Worm (Caenorhabditis elegans): ENCODE results near the gene T14B4.1.

The T14B4.1 gene

DNA sequence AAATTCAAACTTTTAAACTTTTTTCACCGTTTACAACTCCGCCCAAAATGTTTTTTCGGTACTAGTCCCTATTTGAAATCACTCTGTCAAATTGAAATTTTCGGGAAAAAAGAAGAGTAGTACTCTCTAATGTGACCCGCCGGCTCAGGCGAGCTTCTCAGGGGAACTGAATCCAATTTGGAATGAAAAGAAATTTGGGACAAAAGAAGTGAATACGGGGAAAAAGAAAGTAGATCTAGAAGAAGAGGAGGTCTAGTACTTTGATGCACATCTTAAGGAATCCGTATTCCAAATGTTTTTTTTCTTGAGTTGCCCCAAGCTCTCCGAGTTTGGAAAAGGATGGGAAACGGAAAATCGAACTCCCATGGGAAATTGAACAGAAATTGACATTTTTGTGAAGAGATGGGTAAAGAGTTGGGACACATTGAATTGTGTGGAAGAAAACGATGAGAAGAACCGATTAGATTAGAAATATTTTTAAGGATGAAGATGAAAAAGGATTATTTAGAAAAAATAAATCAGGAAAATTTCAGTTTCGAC, 30.1 kb upstream of the T14B4.1 start:
- TF ChIP-seq tbx-37 (GFP tag; conservative IDR thresholded peaks at IDR 0.05) (no peak), hnd-1 (tag; optimal IDR thresholded peaks at IDR 0.05) (no peak), tra-4 (tag; optimal IDR thresholded peaks at IDR 0.05) (no peak), hmg-4 (GFP tag; optimal IDR thresholded peaks at IDR 0.05) (no peak), scrt-1 (GFP tag; IDR thresholded peaks at IDR 0.05) (no peak), aly-1 (tag; optimal IDR thresholded peaks at IDR 0.05) (no peak), hmbx-1 (tag; optimal IDR thresholded peaks at IDR 0.05) (no peak), ama-1 (optimal IDR thresholded peaks at IDR 0.05) (no peak), sea-1 (GFP tag; conservative IDR thresholded peaks at IDR 0.05) (no peak), F13C5.2 (tag; optimal IDR thresholded peaks at IDR 0.05) (no peak)

DNA sequence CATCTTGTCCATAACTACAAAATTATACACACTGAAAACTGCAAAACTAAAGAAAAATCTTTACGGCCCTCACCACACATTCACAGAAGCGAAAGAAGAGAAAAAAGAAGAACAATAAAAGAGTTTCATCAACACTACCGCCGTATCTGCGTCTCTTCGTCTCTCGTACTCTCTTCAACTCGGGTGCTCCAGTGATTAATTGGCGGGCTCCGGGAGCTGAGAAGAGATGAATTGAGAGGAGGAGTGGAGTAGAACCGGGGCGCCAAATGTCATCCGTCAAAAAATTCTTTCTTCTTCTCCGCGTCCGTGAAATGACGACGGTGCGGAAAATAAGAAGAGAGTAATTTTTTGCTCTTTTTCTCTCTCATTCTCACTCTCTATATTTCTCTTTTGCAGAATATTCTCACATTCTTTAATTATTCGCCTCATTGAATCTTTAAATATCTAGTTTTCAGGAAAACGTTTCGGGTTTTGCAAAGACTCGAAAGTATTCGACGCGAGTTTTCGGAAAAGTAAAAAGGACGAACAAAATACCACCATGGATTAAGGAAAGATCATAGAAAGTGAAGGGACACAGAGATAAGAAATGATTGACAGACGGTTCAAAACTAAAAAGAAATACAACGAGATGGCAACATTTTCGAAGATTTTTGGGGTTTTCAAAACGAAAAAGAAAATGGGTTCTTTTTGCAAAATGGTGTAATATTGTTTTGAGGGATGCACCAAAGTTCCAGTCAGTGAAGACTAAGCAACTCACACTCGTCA, 29.0 kb upstream of the T14B4.1 start:
- no peak for TF ChIP-seq sea-1 (GFP tag; conservative IDR thresholded peaks at IDR 0.05)
- no peak for TF ChIP-seq pes-1 (GFP tag; IDR thresholded peaks at IDR 0.05)
- TF ChIP-seq tra-4 (tag; optimal IDR thresholded peaks at IDR 0.05), result no peak
- TF ChIP-seq flt-1 (GFP tag; IDR thresholded peaks at IDR 0.05), result no peak
- TF ChIP-seq ceh-13 (GFP tag; optimal IDR thresholded peaks at IDR 0.05), result no peak
- TF ChIP-seq tbx-11 (GFP tag; IDR thresholded peaks at IDR 0.05), result no peak
- TF ChIP-seq scrt-1 (GFP tag; IDR thresholded peaks at IDR 0.05), result no peak
- TF ChIP-seq hmbx-1 (tag; optimal IDR thresholded peaks at IDR 0.05), result no peak

DNA sequence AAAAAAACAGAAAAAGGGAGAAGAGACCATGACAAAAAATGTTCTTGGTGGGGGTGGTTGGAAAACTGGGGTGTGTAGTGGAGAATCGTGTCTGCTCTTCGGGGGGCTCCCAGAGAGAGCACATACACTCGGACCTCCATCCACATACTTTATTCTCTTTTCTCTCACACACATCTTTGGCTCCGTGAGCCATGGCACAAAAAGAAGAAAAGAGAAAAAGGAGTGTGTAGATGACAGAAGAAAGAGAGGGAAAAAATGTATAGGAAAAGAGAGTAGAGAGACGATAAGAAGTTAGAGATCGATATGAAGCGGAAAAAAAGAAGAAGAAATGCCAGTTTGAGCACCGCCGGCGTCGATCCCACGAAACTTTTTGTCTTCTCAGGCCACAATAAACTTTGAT, 27.7 kb upstream of the T14B4.1 start:
- TF ChIP-seq hmg-4 (GFP tag; optimal IDR thresholded peaks at IDR 0.05) (no peak), F13C5.2 (tag; optimal IDR thresholded peaks at IDR 0.05) (no peak), flt-1 (GFP tag; IDR thresholded peaks at IDR 0.05) (no peak), tbx-37 (GFP tag; conservative IDR thresholded peaks at IDR 0.05) (no peak), ets-7 (tag; optimal IDR thresholded peaks at IDR 0.05) (no peak), tra-4 (tag; optimal IDR thresholded peaks at IDR 0.05) (no peak), ceh-36 (tag; optimal IDR thresholded peaks at IDR 0.05) (no peak), B0310.2 (tag; optimal IDR thresholded peaks at IDR 0.05) (no peak), pes-1 (GFP tag; IDR thresholded peaks at IDR 0.05) (no peak), scrt-1 (GFP tag; IDR thresholded peaks at IDR 0.05) (no peak)

DNA sequence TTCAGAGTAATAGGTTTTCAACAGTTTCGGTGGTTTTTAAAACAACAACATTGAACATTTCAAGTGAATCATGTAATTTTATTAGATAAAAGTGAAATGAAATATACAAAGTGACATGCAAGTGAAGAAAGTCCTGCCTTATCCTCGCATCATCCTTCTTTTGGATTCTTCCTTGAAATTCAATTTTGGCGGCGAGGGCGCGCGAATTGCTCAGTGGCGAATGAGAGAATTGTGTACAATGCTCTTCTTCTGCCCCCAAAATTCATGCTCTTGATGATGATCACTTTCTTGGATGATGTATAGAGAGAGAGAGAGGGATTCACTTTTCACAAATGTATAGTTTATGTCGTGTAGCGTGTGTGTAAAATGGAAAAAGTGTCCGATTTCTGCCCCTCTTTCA, 27.0 kb upstream of the T14B4.1 start:
- TF ChIP-seq ama-1 (optimal IDR thresholded peaks at IDR 0.05) (no peak), hmbx-1 (tag; optimal IDR thresholded peaks at IDR 0.05) (no peak), tbx-37 (GFP tag; conservative IDR thresholded peaks at IDR 0.05) (no peak), aly-1 (tag; optimal IDR thresholded peaks at IDR 0.05) (no peak), hmg-4 (GFP tag; optimal IDR thresholded peaks at IDR 0.05) (no peak), sea-1 (GFP tag; conservative IDR thresholded peaks at IDR 0.05) (no peak), ceh-13 (GFP tag; optimal IDR thresholded peaks at IDR 0.05) (no peak), ceh-36 (tag; optimal IDR thresholded peaks at IDR 0.05) (no peak)

DNA sequence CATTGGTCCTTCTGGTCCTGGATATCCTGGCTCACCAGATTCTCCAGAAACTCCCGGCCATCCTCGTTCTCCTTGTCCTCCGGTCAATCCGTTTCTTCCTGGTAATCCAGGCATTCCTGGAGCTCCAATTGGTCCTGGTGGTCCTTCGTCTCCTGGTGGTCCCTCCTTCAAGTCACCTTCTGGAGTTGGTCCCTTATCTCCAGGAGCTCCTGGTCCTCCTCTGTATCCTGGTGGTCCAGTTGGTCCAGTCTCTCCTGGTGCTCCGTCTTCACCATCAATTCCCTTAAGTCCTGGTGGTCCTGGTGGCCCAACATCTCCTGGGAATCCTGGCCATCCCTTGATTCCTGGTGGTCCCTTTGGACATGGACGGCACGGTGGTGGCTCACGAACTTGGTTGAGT, 26.1 kb upstream of the T14B4.1 start:
- TF ChIP-seq hnd-1 (tag; optimal IDR thresholded peaks at IDR 0.05) (no peak), ceh-36 (tag; optimal IDR thresholded peaks at IDR 0.05) (peak; percentile 9), aly-1 (tag; optimal IDR thresholded peaks at IDR 0.05) (peak; percentile 4)

DNA sequence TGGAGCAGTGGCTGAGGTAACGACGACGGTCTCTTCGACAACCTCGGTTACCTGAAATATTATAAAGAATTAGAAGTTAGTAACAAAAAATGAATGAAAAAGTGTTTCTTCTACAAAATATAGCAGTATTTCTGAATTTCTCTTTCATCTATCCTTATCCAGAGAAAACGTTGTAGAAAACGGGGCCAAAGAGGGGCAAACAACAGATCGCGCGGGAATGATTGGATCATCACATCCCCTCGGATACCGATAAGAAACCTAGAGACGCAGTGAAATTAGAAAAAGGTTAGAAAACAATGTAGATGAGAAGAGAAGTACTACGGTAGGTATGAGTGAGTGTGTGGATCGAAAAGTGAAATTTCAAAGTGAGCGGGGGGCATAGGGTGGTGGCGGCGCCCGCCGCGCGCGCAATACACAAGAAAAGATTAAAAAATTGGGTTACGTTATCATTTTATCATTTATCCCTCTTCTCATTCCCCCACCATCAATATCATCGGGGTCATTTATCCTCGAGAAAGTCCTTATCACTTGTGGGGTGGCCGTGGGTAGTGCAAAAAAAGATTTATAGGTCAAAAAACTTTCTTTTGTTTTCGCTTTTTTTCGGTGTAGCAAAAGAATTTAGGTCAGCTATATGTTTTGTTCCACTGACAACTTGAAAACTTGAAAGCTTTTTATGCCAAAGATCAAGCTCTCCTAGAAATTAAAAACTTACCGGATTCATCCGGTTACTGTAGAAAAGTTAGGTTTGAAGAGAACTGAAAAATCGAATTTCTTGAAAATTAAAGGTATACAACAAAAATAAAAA, 24.3 kb upstream of the T14B4.1 start, which contains the start of the genes dpy-10 and T14B4.19:
Gene dpy-10, minus strand, starts transcription at position 51 of the 805 bp plus-strand sequence.
Gene T14B4.19, minus strand, starts transcription at position 755 of the 805 bp plus-strand sequence.
- peak; percentile 19 for TF ChIP-seq ceh-36 (tag; optimal IDR thresholded peaks at IDR 0.05)
- TF ChIP-seq flt-1 (GFP tag; IDR thresholded peaks at IDR 0.05), result no peak

DNA sequence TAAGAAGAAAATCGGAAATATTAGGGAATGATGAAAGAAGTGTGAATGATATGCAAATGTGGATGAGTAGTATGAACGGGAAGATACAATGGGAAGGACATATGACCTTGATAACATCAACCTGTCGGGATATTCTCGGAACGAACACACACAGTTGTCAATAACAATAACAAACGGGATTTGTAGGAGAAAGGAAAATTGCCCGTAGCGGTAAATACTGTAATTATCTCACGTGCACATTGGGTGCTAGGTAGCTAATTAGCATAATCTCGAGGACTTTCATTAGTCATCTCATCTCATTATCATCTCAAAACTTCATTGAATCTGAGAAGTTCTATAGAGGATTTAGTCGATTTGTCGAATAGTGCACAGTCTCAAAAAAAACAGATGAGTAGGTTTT, 23.7 kb upstream of the T14B4.1 start:
- TF ChIP-seq tra-4 (tag; optimal IDR thresholded peaks at IDR 0.05) (no peak), aly-1 (tag; optimal IDR thresholded peaks at IDR 0.05) (no peak)

DNA sequence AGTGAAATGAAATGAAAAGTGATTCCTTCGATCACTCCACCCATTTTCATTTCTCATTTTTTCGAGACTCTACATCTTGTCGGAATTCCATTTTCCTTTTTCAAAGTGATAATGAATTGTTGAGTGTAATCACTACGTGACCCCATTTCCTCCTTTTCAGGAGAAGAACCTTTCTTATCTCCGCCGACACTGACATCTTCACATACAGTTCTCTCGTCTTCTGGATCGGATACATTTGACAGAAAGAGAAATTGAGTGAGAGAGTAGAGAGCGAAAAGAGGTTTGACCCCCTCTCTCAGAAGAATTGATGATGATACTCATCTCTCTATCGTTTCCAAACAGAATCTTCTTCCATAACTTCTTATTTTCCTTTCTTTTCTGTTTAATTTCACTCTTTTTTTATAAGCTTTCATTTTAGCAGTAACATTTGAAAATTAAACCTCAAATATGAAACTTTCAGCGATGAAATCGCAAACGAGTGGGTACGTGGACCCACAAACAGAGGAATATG, 22.8 kb upstream of the T14B4.1 start, which contains the start of gene dpy-2:
Gene dpy-2, plus strand, starts transcription at position 461 of the 511 bp plus-strand sequence.
- TF ChIP-seq tra-4 (tag; optimal IDR thresholded peaks at IDR 0.05), result no peak
- TF ChIP-seq hmbx-1 (tag; optimal IDR thresholded peaks at IDR 0.05), result no peak
- no peak for TF ChIP-seq ceh-13 (GFP tag; optimal IDR thresholded peaks at IDR 0.05)
- TF ChIP-seq ets-7 (tag; optimal IDR thresholded peaks at IDR 0.05), result no peak
- TF ChIP-seq ama-1 (optimal IDR thresholded peaks at IDR 0.05), result no peak
- no peak for TF ChIP-seq tbx-37 (GFP tag; conservative IDR thresholded peaks at IDR 0.05)
- no peak for TF ChIP-seq hnd-1 (tag; optimal IDR thresholded peaks at IDR 0.05)
- no peak for TF ChIP-seq ceh-36 (tag; optimal IDR thresholded peaks at IDR 0.05)
- no peak for TF ChIP-seq F13C5.2 (tag; optimal IDR thresholded peaks at IDR 0.05)
- no peak for TF ChIP-seq flt-1 (GFP tag; IDR thresholded peaks at IDR 0.05)
- no peak for TF ChIP-seq hmg-4 (GFP tag; optimal IDR thresholded peaks at IDR 0.05)
- no peak for TF ChIP-seq B0310.2 (tag; optimal IDR thresholded peaks at IDR 0.05)
- TF ChIP-seq sea-1 (GFP tag; conservative IDR thresholded peaks at IDR 0.05), result no peak
- TF ChIP-seq pes-1 (GFP tag; IDR thresholded peaks at IDR 0.05), result no peak
- no peak for TF ChIP-seq scrt-1 (GFP tag; IDR thresholded peaks at IDR 0.05)
- TF ChIP-seq tbx-11 (GFP tag; IDR thresholded peaks at IDR 0.05), result no peak
- no peak for TF ChIP-seq aly-1 (tag; optimal IDR thresholded peaks at IDR 0.05)
